Fruit fly (Drosophila melanogaster): ENCODE measurements around the gene CG15458.

The CG15458 gene

DNA sequence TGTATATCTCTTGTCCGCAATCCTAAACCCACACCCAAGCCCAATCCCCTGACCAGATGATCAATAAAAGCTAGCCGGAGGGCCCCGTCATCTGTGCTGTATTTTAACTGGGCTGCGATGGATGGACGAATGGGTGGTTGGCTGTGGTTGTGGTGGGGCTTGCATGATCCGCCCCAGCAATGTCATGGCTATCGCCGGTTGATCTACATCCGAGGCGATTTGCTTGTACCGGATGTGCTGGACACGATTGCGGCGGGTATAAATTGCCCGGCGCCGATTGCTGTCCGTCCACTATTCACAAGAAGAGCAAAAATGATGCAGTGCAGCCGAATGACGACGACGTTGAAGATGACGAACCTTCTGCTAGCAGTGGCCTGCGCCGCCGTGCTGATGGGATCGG lies 2.4 kb upstream of the CG15458 start, which contains the start of gene Obp19b:
TSS of gene Obp19b (plus strand) at position 301 of the 400 bp plus-strand sequence.
- TF ChIP-seq CG8301 (tag; optimal IDR thresholded peaks at IDR 0.05): no peak
- TF ChIP-seq EcR (GFP tag; optimal IDR thresholded peaks at IDR 0.05): no peak
- TF ChIP-seq D1 (tag; optimal IDR thresholded peaks at IDR 0.05): no peak
- no peak for TF ChIP-seq CG17806 (tag; optimal IDR thresholded peaks at IDR 0.05)
- TF ChIP-seq CG4496 (GFP tag; IDR thresholded peaks at IDR 0.05): no peak
- TF ChIP-seq CG9948 (tag; optimal IDR thresholded peaks at IDR 0.05): no peak
- TF ChIP-seq gl (tag; optimal IDR thresholded peaks at IDR 0.05): no peak

- no peak for TF ChIP-seq Snoo (tag; optimal IDR thresholded peaks at IDR 0.05)
- TF ChIP-seq CG17806 (tag; optimal IDR thresholded peaks at IDR 0.05): no peak
- no peak for TF ChIP-seq CG4496 (GFP tag; IDR thresholded peaks at IDR 0.05)
- TF ChIP-seq EcR (GFP tag; optimal IDR thresholded peaks at IDR 0.05): no peak
- TF ChIP-seq fd96Ca (GFP tag; IDR thresholded peaks at IDR 0.05): no peak
- TF ChIP-seq CG10348 (GFP tag; IDR thresholded peaks at IDR 0.05): no peak
- no peak for TF ChIP-seq CG12605 (GFP tag; IDR thresholded peaks at IDR 0.05)
- TF ChIP-seq CG15710 (tag; optimal IDR thresholded peaks at IDR 0.05): no peak
Measured at dm6 chrX:20415444-20415843, 1.4 kb upstream of the CG15458 start, which contains the start of gene Obp19a. Gene Obp19a (plus strand): TSS chrX:20415744.

DNA sequence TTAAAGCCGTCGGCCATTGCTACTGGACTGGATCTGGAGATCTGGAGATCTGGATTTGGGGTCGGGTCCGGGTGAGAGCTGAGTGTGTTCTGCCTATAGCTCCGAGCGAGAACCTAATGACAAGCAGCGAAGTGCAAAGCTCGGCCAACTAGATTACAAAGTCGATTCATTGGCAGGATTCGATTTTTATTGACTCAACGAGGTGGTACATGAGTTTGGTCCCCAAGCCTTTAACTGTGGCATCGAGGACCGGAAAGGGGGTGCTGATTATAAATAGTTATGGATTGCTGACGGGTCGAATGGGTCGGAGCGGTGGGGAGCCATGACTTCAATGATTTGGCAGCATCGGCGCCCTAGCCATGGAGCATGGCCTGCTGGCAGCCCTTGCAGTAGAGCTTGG lies 518 bp downstream of the CG15458 start, which contains the start of gene CG15459:
TSS of gene CG15459 (minus strand) at position 101 of the 400 bp plus-strand sequence.
- TF ChIP-seq Pif1B (GFP tag; optimal IDR thresholded peaks at IDR 0.05) (no peak), Pif1A (GFP tag; optimal IDR thresholded peaks at IDR 0.05) (no peak), CG8159 (tag; optimal IDR thresholded peaks at IDR 0.05) (no peak)

DNA sequence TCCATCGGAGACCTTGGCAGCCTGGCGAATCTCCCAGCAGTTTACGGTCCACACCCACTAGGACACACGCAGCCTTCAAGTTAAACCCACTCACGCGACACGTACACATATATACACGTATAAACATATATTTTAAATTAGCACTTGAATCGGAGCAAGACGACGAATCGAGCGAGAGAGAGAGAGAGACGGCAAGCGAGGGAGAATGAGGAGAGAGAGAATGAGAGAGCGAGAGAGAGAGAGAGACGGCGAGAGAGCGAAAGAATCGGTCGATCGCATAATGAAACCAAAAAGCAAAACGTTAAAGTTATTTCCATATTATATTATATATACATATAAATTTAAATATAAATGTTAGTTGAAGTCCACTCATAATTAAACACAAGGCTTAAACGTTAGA lies 2.4 kb downstream of the CG15458 start:
- TF ChIP-seq Pif1A (GFP tag; optimal IDR thresholded peaks at IDR 0.05) (no peak), CG4496 (GFP tag; IDR thresholded peaks at IDR 0.05) (no peak), Pif1B (GFP tag; optimal IDR thresholded peaks at IDR 0.05) (no peak), CG15710 (tag; optimal IDR thresholded peaks at IDR 0.05) (no peak), CG10348 (GFP tag; IDR thresholded peaks at IDR 0.05) (no peak), CG34367 (tag; optimal IDR thresholded peaks at IDR 0.05) (no peak), CG13204 (GFP tag; optimal IDR thresholded peaks at IDR 0.05) (no peak), fd96Ca (GFP tag; IDR thresholded peaks at IDR 0.05) (no peak), CG12605 (GFP tag; IDR thresholded peaks at IDR 0.05) (no peak), CG14655 (GFP tag; optimal IDR thresholded peaks at IDR 0.05) (no peak), Ets98B (GFP tag; IDR thresholded peaks at IDR 0.05) (no peak), CG32121 (GFP tag; IDR thresholded peaks at IDR 0.05) (no peak)

DNA sequence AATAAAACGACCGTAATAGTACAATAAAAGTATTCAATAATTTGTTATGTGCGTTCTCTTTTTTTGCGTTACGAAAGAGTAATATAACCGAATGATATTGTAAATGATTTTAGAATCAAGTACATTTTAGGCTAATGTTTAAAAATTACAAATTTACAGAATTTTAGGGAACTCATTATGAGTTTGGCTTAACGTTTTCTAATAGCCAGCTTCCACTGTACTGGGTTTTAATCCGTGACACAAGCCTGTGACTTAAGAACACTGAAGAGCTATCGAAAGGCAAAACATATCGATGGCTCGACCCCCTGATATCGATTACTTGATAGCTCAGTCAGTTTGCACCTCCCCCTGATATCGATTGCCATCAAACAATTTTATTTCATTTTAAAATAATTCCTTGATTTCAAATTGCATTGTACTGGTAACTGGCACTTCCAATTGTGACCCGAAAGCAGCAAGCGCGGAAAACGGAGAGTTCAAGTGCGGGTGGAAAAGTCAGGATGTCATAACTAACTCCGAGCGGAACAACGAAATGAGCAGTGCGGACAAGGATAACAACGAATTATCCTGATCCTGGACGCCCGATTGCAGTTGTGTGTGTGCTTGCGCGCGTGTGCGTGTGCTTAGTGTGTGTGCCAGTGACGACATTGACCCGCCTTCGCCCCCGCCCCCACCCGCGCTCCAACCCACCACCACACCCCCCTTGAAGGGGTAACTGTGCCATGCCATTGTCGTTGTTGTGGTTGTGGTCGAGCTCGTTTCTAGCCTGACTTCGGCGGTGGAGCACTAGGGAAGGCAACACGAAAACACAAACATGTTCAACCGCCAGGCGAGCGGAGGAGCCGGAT lies 19.7 kb downstream of the CG15458 start, which contains the start of gene HERC2:
TSS of gene HERC2 (plus strand) at position 330 of the 848 bp plus-strand sequence.
- TF ChIP-seq CG15710 (tag; optimal IDR thresholded peaks at IDR 0.05) (peak; percentile 25), CG12605 (GFP tag; IDR thresholded peaks at IDR 0.05) (0 out of 2 replicates have a peak, but pooled peaks have one; percentile 9), CG8159 (tag; optimal IDR thresholded peaks at IDR 0.05) (peak; percentile 21), Snoo (tag; optimal IDR thresholded peaks at IDR 0.05) (no peak), CG8301 (tag; optimal IDR thresholded peaks at IDR 0.05) (no peak), CG34367 (tag; optimal IDR thresholded peaks at IDR 0.05) (peak; percentile 19), Ets98B (GFP tag; IDR thresholded peaks at IDR 0.05) (peak; percentile 47), CG13204 (GFP tag; optimal IDR thresholded peaks at IDR 0.05) (no peak), CG17806 (tag; optimal IDR thresholded peaks at IDR 0.05) (peak; percentile 20), CG4496 (GFP tag; IDR thresholded peaks at IDR 0.05) (peak; percentile 44; the same call in 1 of the 3 replicates)

DNA sequence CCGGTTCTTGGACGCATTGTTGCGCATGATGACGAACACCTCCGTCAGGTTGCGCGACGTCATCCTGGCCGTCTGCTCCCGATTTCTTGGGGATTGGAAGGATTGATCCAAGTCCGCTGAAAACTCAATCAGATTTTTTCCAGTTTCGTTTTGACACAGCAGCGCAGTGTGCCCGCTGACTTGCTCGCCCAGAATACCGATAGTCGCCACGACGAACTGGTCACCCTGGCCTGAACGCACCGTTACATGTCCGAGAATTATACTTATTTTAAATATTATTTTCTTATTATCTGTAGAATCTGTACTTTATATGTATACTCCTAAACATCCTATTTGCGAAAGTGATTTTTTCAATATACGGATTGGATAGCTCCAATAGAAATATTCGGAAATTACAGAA lies 20.4 kb downstream of the CG15458 start, which contains the start of gene Syx16:
TSS of gene Syx16 (minus strand) at position 172 of the 400 bp plus-strand sequence.
- TF ChIP-seq Pif1A (GFP tag; optimal IDR thresholded peaks at IDR 0.05) (no peak), CG14655 (GFP tag; optimal IDR thresholded peaks at IDR 0.05) (no peak), CG15710 (tag; optimal IDR thresholded peaks at IDR 0.05) (no peak)

DNA sequence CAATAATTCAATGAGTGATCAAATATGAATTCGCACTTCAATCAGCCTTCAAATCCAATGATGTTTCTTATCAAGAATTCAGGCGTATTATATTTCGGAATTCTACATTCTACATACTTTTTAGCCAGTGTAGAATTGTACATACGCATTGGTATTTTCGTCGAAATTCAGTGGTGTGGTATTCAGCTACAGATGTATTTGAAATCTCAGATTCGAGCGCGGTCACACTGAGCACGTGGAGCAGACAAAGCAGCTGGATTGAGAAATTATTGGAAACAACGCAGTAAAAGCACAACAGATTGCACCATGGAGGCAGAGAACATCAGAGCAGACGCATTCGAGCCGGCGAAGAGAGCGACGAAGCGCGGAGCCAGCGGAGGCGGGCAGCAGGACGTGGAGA lies 22.8 kb downstream of the CG15458 start:
- no peak for TF ChIP-seq fd96Ca (GFP tag; IDR thresholded peaks at IDR 0.05)
- no peak for TF ChIP-seq rn (GFP tag; IDR thresholded peaks at IDR 0.05)
- no peak for TF ChIP-seq Ets98B (GFP tag; IDR thresholded peaks at IDR 0.05)
- no peak for TF ChIP-seq CG8301 (tag; optimal IDR thresholded peaks at IDR 0.05)
- TF ChIP-seq CG32121 (GFP tag; IDR thresholded peaks at IDR 0.05): no peak
- no peak for TF ChIP-seq CG4496 (GFP tag; IDR thresholded peaks at IDR 0.05)
- no peak for TF ChIP-seq Snoo (tag; optimal IDR thresholded peaks at IDR 0.05)
- no peak for TF ChIP-seq CG34367 (tag; optimal IDR thresholded peaks at IDR 0.05)
- no peak for TF ChIP-seq D1 (tag; optimal IDR thresholded peaks at IDR 0.05)
- no peak for TF ChIP-seq CG10348 (GFP tag; IDR thresholded peaks at IDR 0.05)
- no peak for TF ChIP-seq CG14655 (GFP tag; optimal IDR thresholded peaks at IDR 0.05)
- TF ChIP-seq Pif1A (GFP tag; optimal IDR thresholded peaks at IDR 0.05): no peak
